Fruit fly (Drosophila melanogaster) whole organism, wandering third instar larva: ENCODE results near the gene Muc18B.

Experiments
- Abd-B ChIP-seq: fragments of >200 bp; optimal IDR thresholded peaks from 2 replicates; lab custom pipeline; 2017; ENCODE audit warnings: missing biosample characterization, missing genetic modification characterization
- CG32264 ChIP-seq: fragments of 200-800 bp; sonication (Bioruptor generic); optimal IDR thresholded peaks from 2 replicates; lab custom pipeline; 2016; ENCODE audit warnings: missing biosample characterization, missing genetic modification characterization
- Dif ChIP-seq: fragments of 200-275, 200-300 bp; sonication (Bioruptor generic); optimal IDR thresholded peaks from 2 replicates; lab custom pipeline; 2018; ENCODE audit warnings: missing biosample characterization, missing genetic modification characterization; ENCODE audit not compliant: partially characterized antibody
- GATAd ChIP-seq: sonication (Bioruptor generic); optimal IDR thresholded peaks from 2 replicates; lab custom pipeline; 2016; ENCODE audit warnings: missing biosample characterization, missing genetic modification characterization
- HLH106 ChIP-seq: fragments of 200-800 bp; optimal IDR thresholded peaks from 3 replicates; lab custom pipeline; 2019; ENCODE audit warnings: missing biosample characterization, mild to moderate bottlenecking, missing genetic modification characterization, moderate library complexity
- Hr78 ChIP-seq: fragments of >200 bp; optimal IDR thresholded peaks from 2 replicates; lab custom pipeline; 2017; ENCODE audit warnings: missing biosample characterization, missing genetic modification characterization
- Jra ChIP-seq: sonication (Bioruptor generic); optimal IDR thresholded peaks from 2 replicates; lab custom pipeline; 2016; ENCODE audit warnings: missing biosample characterization, missing genetic modification characterization
- Myc ChIP-seq: fragments of >200 bp; optimal IDR thresholded peaks from 2 replicates; lab custom pipeline; 2017
- OdsH ChIP-seq: fragments of 200-800 bp; sonication (Bioruptor generic); optimal IDR thresholded peaks from 2 replicates; lab custom pipeline; 2016; ENCODE audit warnings: missing biosample characterization, mild to moderate bottlenecking, missing genetic modification characterization
- Rel ChIP-seq, 2 experiments: fragments of 200-800 bp; sonication (Bioruptor generic) in 1 of 2; optimal IDR thresholded peaks; 2 replicates in 1 of 2; 3 replicates in 1 of 2; lab custom pipeline; 2016 to 2019; ENCODE audit warnings: mild to moderate bottlenecking in 2 of 2, missing biosample characterization in 2 of 2, missing genetic modification characterization in 2 of 2, moderate library complexity in 1 of 2
- Sp1 ChIP-seq: fragments of 200-800 bp; sonication (Bioruptor generic); optimal IDR thresholded peaks from 3 replicates; lab custom pipeline; 2019; ENCODE audit warnings: missing biosample characterization, mild to moderate bottlenecking, missing genetic modification characterization, moderate library complexity
- Vsx2 ChIP-seq: fragments of 200-300, 225-300 bp; sonication (Bioruptor generic); optimal IDR thresholded peaks from 2 replicates; lab custom pipeline; 2018; ENCODE audit warnings: missing biosample characterization, missing genetic modification characterization; ENCODE audit not compliant: partially characterized antibody
- br ChIP-seq: fragments of 200-800 bp; sonication (Bioruptor generic); optimal IDR thresholded peaks from 2 replicates; lab custom pipeline; 2016; ENCODE audit warnings: missing biosample characterization, missing genetic modification characterization
- brk ChIP-seq: fragments of 200-800 bp; sonication (Bioruptor generic); optimal IDR thresholded peaks from 2 replicates; lab custom pipeline; 2016; ENCODE audit warnings: missing biosample characterization, mild to moderate bottlenecking, missing genetic modification characterization
- dmrt93B ChIP-seq: fragments of 200-800 bp; sonication (Bioruptor generic); optimal IDR thresholded peaks from 2 replicates; lab custom pipeline; 2018; ENCODE audit warnings: missing biosample characterization, mild to moderate bottlenecking, missing genetic modification characterization
- dsf ChIP-seq: sonication (Bioruptor generic); optimal IDR thresholded peaks from 2 replicates; lab custom pipeline; 2016; ENCODE audit warnings: missing biosample characterization, missing genetic modification characterization, borderline replicate concordance
- foxo ChIP-seq, 2 experiments: fragments of 200-800 bp; sonication (Bioruptor generic); optimal IDR thresholded peaks; 2 replicates in 1 of 2; 3 replicates in 1 of 2; lab custom pipeline; 2016 to 2017; ENCODE audit warnings: missing biosample characterization in 2 of 2, missing genetic modification characterization in 2 of 2
- fru ChIP-seq: fragments of 200-800 bp; sonication (Bioruptor generic); optimal IDR thresholded peaks from 3 replicates; lab custom pipeline; 2016; ENCODE audit warnings: missing biosample characterization, mild to moderate bottlenecking, missing genetic modification characterization
- h ChIP-seq: fragments of 200-800 bp; sonication (Bioruptor generic); optimal IDR thresholded peaks from 3 replicates; lab custom pipeline; 2016; ENCODE audit warnings: missing biosample characterization, mild to moderate bottlenecking, missing genetic modification characterization
- pan ChIP-seq: fragments of >200 bp; optimal IDR thresholded peaks from 2 replicates; lab custom pipeline; 2017
- psq ChIP-seq: fragments of 200-800 bp; sonication (Bioruptor generic); optimal IDR thresholded peaks from 3 replicates; lab custom pipeline; 2017; ENCODE audit warnings: missing biosample characterization, mild to moderate bottlenecking, missing genetic modification characterization, moderate library complexity
- sage ChIP-seq: fragments of 200-800 bp; sonication (Bioruptor generic); optimal IDR thresholded peaks from 2 replicates; lab custom pipeline; 2016; ENCODE audit warnings: missing biosample characterization, mild to moderate bottlenecking, missing genetic modification characterization
- sv ChIP-seq: fragments of 200-800 bp; sonication (Bioruptor generic); optimal IDR thresholded peaks from 3 replicates; lab custom pipeline; 2016; ENCODE audit warnings: missing biosample characterization, missing genetic modification characterization
- tai ChIP-seq: sonication (Bioruptor generic); optimal IDR thresholded peaks from 2 replicates; lab custom pipeline; 2016; ENCODE audit warnings: missing biosample characterization, missing genetic modification characterization
- usp ChIP-seq: fragments of >200 bp; optimal IDR thresholded peaks from 2 replicates; lab custom pipeline; 2017; ENCODE audit warnings: missing biosample characterization, missing genetic modification characterization
- woc ChIP-seq: sonication (Bioruptor generic); optimal IDR thresholded peaks from 2 replicates; lab custom pipeline; 2016; ENCODE audit warnings: missing biosample characterization, mild to moderate bottlenecking, missing genetic modification characterization

Gene Muc18B

dm6 chrX:19259802-19260695 is 44.7 kb downstream of the Muc18B start:
- TF ChIP-seq Myc (lab: Kevin White, UChicago) (no peak), pan (lab: Kevin White, UChicago) (no peak), usp (GFP tag; lab: Kevin White, UChicago) (no peak), Vsx2 (no peak), Jra (GFP tag; lab: Kevin White, UChicago) (no peak), dmrt93B (no peak), Hr78 (GFP tag; lab: Kevin White, UChicago) (no peak)
- TF ChIP-seq, all 38 proteins: peak for 0

- TF ChIP-seq OdsH (GFP tag; lab: Kevin White, UChicago), result no peak
- TF ChIP-seq tai, result no peak
- TF ChIP-seq pan (lab: Kevin White, UChicago), result no peak
- no peak for TF ChIP-seq usp (GFP tag; lab: Kevin White, UChicago)
- TF ChIP-seq CG32264, result no peak
- TF ChIP-seq brk, result no peak
- no peak for TF ChIP-seq Dif (GFP tag; lab: Kevin White, UChicago)
- no peak for TF ChIP-seq Abd-B (GFP tag; lab: Kevin White, UChicago)
- TF ChIP-seq HLH106 (tag; lab: Kevin White, UChicago), result no peak
- TF ChIP-seq, all 38 proteins: peak for 0
These were observed 45.3 kb downstream of the Muc18B start for dm6 chrX:19260696-19260989.

- no peak for TF ChIP-seq Hr78 (GFP tag; lab: Kevin White, UChicago)
- no peak for TF ChIP-seq sage (GFP tag; lab: Kevin White, UChicago)
- no peak for TF ChIP-seq OdsH (GFP tag; lab: Kevin White, UChicago)
- no peak for TF ChIP-seq foxo (GFP tag; optimal IDR thresholded peaks at IDR 0.05; lab: Kevin White, UChicago)
- no peak for TF ChIP-seq tai
- TF ChIP-seq brk, result no peak
- no peak for TF ChIP-seq sv (GFP tag; lab: Kevin White, UChicago)
- no peak for TF ChIP-seq GATAd
- no peak for TF ChIP-seq h (GFP tag; lab: Kevin White, UChicago)
- TF ChIP-seq, all 38 proteins: peak for 0
These were observed 45.8 kb downstream of the Muc18B start, which contains the start of gene rictor for dm6 chrX:19261071-19261470. TSS of gene rictor (minus strand) at chrX:19261240.

DNA sequence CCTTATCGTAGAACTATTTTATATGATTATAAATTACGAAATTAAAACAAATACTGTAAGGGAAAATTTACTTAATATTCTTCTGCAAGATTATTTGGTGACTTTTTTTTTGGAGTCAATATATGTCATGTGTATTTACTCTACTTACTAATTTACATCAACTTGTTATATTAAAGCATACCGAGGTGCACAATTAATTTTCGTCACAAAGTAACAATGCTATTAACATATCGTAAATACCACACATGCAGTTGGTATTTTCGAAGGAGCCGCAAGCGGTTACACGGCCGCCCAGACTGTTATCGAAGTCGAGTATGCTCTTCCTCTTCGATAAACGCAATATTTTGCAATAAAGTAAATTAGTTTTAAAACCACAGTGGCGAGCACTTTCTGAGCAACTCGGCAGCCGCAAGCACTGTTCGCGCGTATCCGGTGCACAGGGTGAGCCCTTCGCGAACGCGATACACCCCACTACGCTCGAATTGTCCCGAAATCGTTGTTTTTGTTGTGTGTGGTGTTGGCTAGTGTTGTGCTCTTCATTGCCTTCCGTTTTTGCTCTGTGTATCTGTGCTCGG is 46.3 kb downstream of the Muc18B start, which contains the start of gene Vav:
TSS of gene Vav (plus strand) at position 293 of the 575 bp plus-strand sequence.
- no peak for TF ChIP-seq psq (GFP tag; lab: Kevin White, UChicago)
- no peak for TF ChIP-seq br (GFP tag; lab: Kevin White, UChicago)
- no peak for TF ChIP-seq woc
- no peak for TF ChIP-seq fru (GFP tag; lab: Kevin White, UChicago)
- no peak for TF ChIP-seq Rel (GFP tag; optimal IDR thresholded peaks at IDR 0.05; lab: Kevin White, UChicago)
- TF ChIP-seq Rel (tag; optimal IDR thresholded peaks at IDR 0.05; lab: Kevin White, UChicago), result no peak
- TF ChIP-seq HLH106 (tag; lab: Kevin White, UChicago), result no peak
- TF ChIP-seq OdsH (GFP tag; lab: Kevin White, UChicago), result no peak

- TF ChIP-seq dsf (GFP tag; lab: Kevin White, UChicago) (no peak), sv (GFP tag; lab: Kevin White, UChicago) (no peak), HLH106 (tag; lab: Kevin White, UChicago) (peak; percentile 14)
These were observed 47.2 kb downstream of the Muc18B start for dm6 chrX:19262553-19262952.

- TF ChIP-seq Sp1 (no peak), dmrt93B (no peak), brk (no peak)
These were observed 49.1 kb downstream of the Muc18B start for dm6 chrX:19264396-19264795.
